Fruit fly (Drosophila melanogaster): ENCODE results near the gene mub.

DNA sequence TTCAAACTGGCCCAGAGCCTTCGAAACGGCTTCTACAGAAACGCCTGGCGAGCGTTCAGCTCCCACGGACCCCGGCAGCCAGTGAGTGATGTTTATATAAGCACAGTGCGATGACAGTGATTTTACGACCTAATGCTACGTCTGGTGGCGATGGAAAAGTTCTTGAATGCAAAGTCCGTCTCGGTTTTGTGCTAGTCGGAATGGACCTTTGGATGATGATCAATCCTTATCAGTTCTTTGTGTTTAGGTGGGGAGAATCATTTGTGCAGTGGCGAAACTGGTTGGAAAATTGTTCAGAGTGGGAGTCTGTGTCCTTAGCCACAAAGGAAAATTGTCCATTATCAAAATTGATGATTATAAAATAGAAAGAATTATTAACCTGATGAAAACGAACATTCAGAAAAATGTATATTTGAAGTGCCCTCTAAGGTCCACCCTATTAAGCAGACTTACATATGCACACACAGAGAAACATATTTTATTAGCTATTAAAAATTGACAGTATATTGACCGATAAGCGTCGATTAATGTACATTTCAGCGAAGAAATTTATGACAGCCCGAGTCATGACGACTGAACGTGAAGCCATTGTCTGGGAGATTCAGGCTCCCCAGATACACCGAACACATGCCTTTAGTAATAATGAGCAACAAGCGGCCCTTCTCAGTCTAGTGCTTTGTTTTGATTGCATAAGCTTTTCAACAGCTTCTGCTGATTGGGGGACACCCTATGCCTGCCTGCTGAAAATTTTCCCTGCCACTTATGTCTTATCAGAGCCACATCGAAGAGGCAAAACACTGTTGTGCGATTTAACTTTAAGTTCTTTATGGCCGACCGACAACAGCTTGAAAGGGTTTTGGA lies 127.8 kb downstream of the mub start:
- TF ChIP-seq usp (GFP tag; optimal IDR thresholded peaks at IDR 0.05), result no peak
- no peak for TF ChIP-seq jim (GFP tag; optimal IDR thresholded peaks at IDR 0.05)
- peak; percentile 27 for TF ChIP-seq CrebA (GFP tag; optimal IDR thresholded peaks at IDR 0.05; ENCODE audit: borderline replicate concordance)
- peak; percentile 66 for TF ChIP-seq fru (GFP tag; optimal IDR thresholded peaks at IDR 0.05)
- no peak for TF ChIP-seq Myc (optimal IDR thresholded peaks at IDR 0.05)
- peak; percentile 70 for TF ChIP-seq h (GFP tag; optimal IDR thresholded peaks at IDR 0.05)

All from whole organism, wandering third instar larva.